Worm (Caenorhabditis elegans) whole organism, L3 larva: Measurements from ENCODE around the gene srh-35.

Source experiments
- aly-2 ChIP-seq: fragments of 150-350 bp; optimal IDR thresholded peaks from 2 replicates; lab custom pipeline; 2014; ENCODE audit warnings: missing biosample characterization, missing genetic modification characterization
- ceh-16 ChIP-seq: sonication (generic microtip); optimal IDR thresholded peaks from 2 replicates; lab custom pipeline; 2017; ENCODE audit warnings: missing biosample characterization, missing genetic modification characterization
- ceh-82 ChIP-seq: fragments of 150-350 bp; optimal IDR thresholded peaks from 2 replicates; lab custom pipeline; 2014; ENCODE audit warnings: missing biosample characterization, missing genetic modification characterization
- eor-1 ChIP-seq, 2 experiments: fragments of 150-350 bp; optimal IDR thresholded peaks; 2 replicates each; lab custom pipeline; 2014 to 2018; ENCODE audit warnings: missing biosample characterization in 2 of 2, missing genetic modification characterization in 2 of 2
- fkh-10 ChIP-seq: sonication (generic microtip); optimal IDR thresholded peaks from 2 replicates; lab custom pipeline; 2017; ENCODE audit warnings: missing biosample characterization, missing genetic modification reagents, missing genetic modification characterization
- fos-1 ChIP-seq: fragments of 150-350 bp; optimal IDR thresholded peaks from 2 replicates; lab custom pipeline; 2014; ENCODE audit warnings: missing biosample characterization, missing genetic modification characterization
- nfya-1 ChIP-seq: sonication (generic microtip); optimal IDR thresholded peaks from 2 replicates; lab custom pipeline; 2017; ENCODE audit warnings: missing genetic modification characterization, mild to moderate bottlenecking, missing compliant biosample characterization, antibody characterized with exemption, moderate library complexity; ENCODE audit not compliant: insufficient read depth
- nhr-11 ChIP-seq: fragments of 150-350 bp; optimal IDR thresholded peaks from 2 replicates; lab custom pipeline; 2014; ENCODE audit warnings: missing biosample characterization, missing genetic modification characterization
- nhr-12 ChIP-seq: fragments of 150-350 bp; optimal IDR thresholded peaks from 2 replicates; lab custom pipeline; 2014; ENCODE audit warnings: missing biosample characterization, missing genetic modification characterization
- nhr-237 ChIP-seq: fragments of 150-350 bp; optimal IDR thresholded peaks from 2 replicates; lab custom pipeline; 2014; ENCODE audit warnings: missing biosample characterization, missing genetic modification characterization
- nhr-76 ChIP-seq: fragments of 150-350 bp; sonication (generic microtip); optimal IDR thresholded peaks from 5 replicates; lab custom pipeline; 2014; ENCODE audit warnings: missing biosample characterization, missing genetic modification characterization
- pha-4 ChIP-seq: fragments of 150-350 bp; optimal IDR thresholded peaks from 2 replicates; lab custom pipeline; 2014; ENCODE audit warnings: missing biosample characterization, missing genetic modification reagents, missing genetic modification characterization
- sea-2 ChIP-seq: fragments of 150-350 bp; sonication (generic microtip); optimal IDR thresholded peaks from 4 replicates; lab custom pipeline; 2014; ENCODE audit warnings: missing biosample characterization, missing genetic modification reagents, missing genetic modification characterization

DNA sequence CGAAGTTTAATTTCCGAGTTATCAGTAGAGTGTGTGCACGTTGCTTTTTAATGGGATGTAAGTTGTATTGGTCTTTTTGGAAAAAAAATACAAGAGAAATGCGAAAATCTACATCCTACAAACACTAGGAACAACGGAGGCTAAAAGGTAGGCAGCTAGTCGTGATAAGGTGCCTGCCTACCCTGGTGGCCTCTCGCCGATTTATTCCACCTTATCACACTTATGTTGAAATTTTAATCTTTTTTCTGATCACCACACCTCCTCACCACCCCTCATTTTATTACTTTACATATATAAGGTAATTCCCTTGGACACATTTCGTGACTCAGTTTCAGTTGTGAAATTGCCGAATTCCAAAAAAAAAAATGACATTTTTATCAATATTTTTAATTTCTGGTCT lies 26.9 kb downstream of the srh-35 start, which contains the start of gene dod-20:
- TF ChIP-seq nfya-1 (tag; lab: Kevin White, UChicago) (no peak), fos-1 (tag; lab: Kevin White, UChicago) (no peak), nhr-12 (tag; lab: Kevin White, UChicago) (no peak), nhr-76 (tag; lab: Kevin White, UChicago) (no peak), sea-2 (GFP tag; lab: Kevin White, UChicago) (no peak), nhr-11 (tag; lab: Kevin White, UChicago) (no peak), ceh-82 (tag; lab: Kevin White, UChicago) (no peak), fkh-10 (GFP tag; lab: Kevin White, UChicago) (no peak), ceh-16 (tag; lab: Kevin White, UChicago) (no peak), pha-4 (tag; lab: Kevin White, UChicago) (no peak), aly-2 (tag; lab: Kevin White, UChicago) (no peak), eor-1 (tag; optimal IDR thresholded peaks at IDR 0.05; lab: Kevin White, UChicago) (no peak), nhr-237 (tag; lab: Kevin White, UChicago) (no peak)
